Fruit fly (Drosophila melanogaster): ENCODE results near the gene yip7.
A peak's percentile ranks its signal among the peaks of the same experiment; 100 is the strongest.

The yip7 gene

dm6 chr3L:6074975-6075692 is 40.1 kb downstream of the yip7 start, which contains the start of the genes CG13295 and CG6610 (continued):
- no peak for TF ChIP-seq CG15479 (GFP tag; optimal IDR thresholded peaks at IDR 0.05)
- TF ChIP-seq CG8765 (GFP tag; IDR thresholded peaks at IDR 0.05), result no peak
- no peak for TF ChIP-seq CG31388 (GFP tag; optimal IDR thresholded peaks at IDR 0.05)
- peak; percentile 20 for TF ChIP-seq Dad (GFP tag; optimal IDR thresholded peaks at IDR 0.05)
- no peak for TF ChIP-seq CG6683 (GFP tag; optimal IDR thresholded peaks at IDR 0.05)
- TF ChIP-seq CG13624 (GFP tag; optimal IDR thresholded peaks at IDR 0.05), result peak; percentile 35
- TF ChIP-seq CG17802 (tag; optimal IDR thresholded peaks at IDR 0.05), result no peak
- TF ChIP-seq dm (GFP tag; optimal IDR thresholded peaks at IDR 0.05), result peak; percentile 42
- TF ChIP-seq Drgx (GFP tag; IDR thresholded peaks at IDR 0.05), result no peak
- TF ChIP-seq CG11085 (GFP tag; IDR thresholded peaks at IDR 0.05), result peak; percentile 60
- no peak for TF ChIP-seq Blimp-1 (GFP tag; optimal IDR thresholded peaks at IDR 0.05)
- TF ChIP-seq sna (GFP tag; IDR thresholded peaks at IDR 0.05; ENCODE audit: partially characterized antibody), result no peak
- TF ChIP-seq ftz-f1 (GFP tag; optimal IDR thresholded peaks at IDR 0.05), result peak; percentile 61
- peak; percentile 48; the same call in 2 of the 3 replicates for TF ChIP-seq croc (GFP tag; conservative IDR thresholded peaks at IDR 0.05)
- TF ChIP-seq repo (GFP tag; optimal IDR thresholded peaks at IDR 0.05), result no peak
- TF ChIP-seq CrebB (tag; optimal IDR thresholded peaks at IDR 0.05), result peak; percentile 23
- no peak for TF ChIP-seq CG3065 (GFP tag; optimal IDR thresholded peaks at IDR 0.05)
- no peak for TF ChIP-seq CG11398 (GFP tag; optimal IDR thresholded peaks at IDR 0.05)
- TF ChIP-seq pan (optimal IDR thresholded peaks at IDR 0.05), result no peak
- no peak for TF ChIP-seq pan (GFP tag; optimal IDR thresholded peaks at IDR 0.05 in 1 of 2, IDR thresholded peaks at IDR 0.05 in 1 of 2)
- peak; percentile 64 for TF ChIP-seq dmrt11E (tag; optimal IDR thresholded peaks at IDR 0.05)
- peak; percentile 41 for TF ChIP-seq D19B (GFP tag; optimal IDR thresholded peaks at IDR 0.05)
- no peak for TF ChIP-seq nau (GFP tag; optimal IDR thresholded peaks at IDR 0.05)
- TF ChIP-seq CG7963 (GFP tag; IDR thresholded peaks at IDR 0.05; ENCODE audit: partially characterized antibody), result no peak
- TF ChIP-seq NK7.1 (GFP tag; optimal IDR thresholded peaks at IDR 0.05), result no peak
- TF ChIP-seq pita (GFP tag; optimal IDR thresholded peaks at IDR 0.05), result no peak
- TF ChIP-seq vfl (GFP tag; optimal IDR thresholded peaks at IDR 0.05), result no peak
- TF ChIP-seq HHEX (GFP tag; optimal IDR thresholded peaks at IDR 0.05), result no peak
- TF ChIP-seq hth (optimal IDR thresholded peaks at IDR 0.05), result no peak
- TF ChIP-seq CG18262 (tag; optimal IDR thresholded peaks at IDR 0.05), result peak; percentile 51
- no peak for TF ChIP-seq cad (GFP tag; optimal IDR thresholded peaks at IDR 0.05)
- TF ChIP-seq CG9817 (tag; optimal IDR thresholded peaks at IDR 0.05), result peak; percentile 76
- no peak for TF ChIP-seq hb (GFP tag; IDR thresholded peaks at IDR 0.05; ENCODE audit: partially characterized antibody)
- peak; percentile 37 for TF ChIP-seq Fer1 (GFP tag; optimal IDR thresholded peaks at IDR 0.05)
- peak in 1 of 2 experiments; percentile 39 for TF ChIP-seq bsh (GFP tag; optimal IDR thresholded peaks at IDR 0.05)
- TF ChIP-seq CG8089 (GFP tag; optimal IDR thresholded peaks at IDR 0.05), result no peak
- peak; percentile 33; the same call in 1 of the 2 replicates for TF ChIP-seq ranshi (GFP tag; IDR thresholded peaks at IDR 0.05)
- TF ChIP-seq CG4854 (GFP tag; optimal IDR thresholded peaks at IDR 0.05), result peak; percentile 16
- peak; percentile 17 for TF ChIP-seq CG12744 (GFP tag; optimal IDR thresholded peaks at IDR 0.05)
- TF ChIP-seq scrt (GFP tag; optimal IDR thresholded peaks at IDR 0.05), result peak; percentile 40
- TF ChIP-seq Hand (GFP tag; optimal IDR thresholded peaks at IDR 0.05), result no peak
- peak; percentile 72 for TF ChIP-seq CG15696 (tag; optimal IDR thresholded peaks at IDR 0.05)
- peak; percentile 61 for TF ChIP-seq CG12659 (GFP tag; optimal IDR thresholded peaks at IDR 0.05)
- no peak for TF ChIP-seq ttk (GFP tag; IDR thresholded peaks at IDR 0.05)
- no peak for TF ChIP-seq CG7271 (tag; optimal IDR thresholded peaks at IDR 0.05)
- TF ChIP-seq pnt (GFP tag; optimal IDR thresholded peaks at IDR 0.05), result peak; percentile 7
- peak; percentile 58; the same call in 1 of the 2 replicates for TF ChIP-seq CG7372 (GFP tag; IDR thresholded peaks at IDR 0.05)
- TF ChIP-seq Ssrp (tag; optimal IDR thresholded peaks at IDR 0.05), result peak; percentile 38
- peak; percentile 41 for TF ChIP-seq CG2116 (GFP tag; optimal IDR thresholded peaks at IDR 0.05)
- no peak for TF ChIP-seq Gsc (GFP tag; IDR thresholded peaks at IDR 0.05)
